Worm (Caenorhabditis elegans): ENCODE data around the gene ZK1010.4.

DNA sequence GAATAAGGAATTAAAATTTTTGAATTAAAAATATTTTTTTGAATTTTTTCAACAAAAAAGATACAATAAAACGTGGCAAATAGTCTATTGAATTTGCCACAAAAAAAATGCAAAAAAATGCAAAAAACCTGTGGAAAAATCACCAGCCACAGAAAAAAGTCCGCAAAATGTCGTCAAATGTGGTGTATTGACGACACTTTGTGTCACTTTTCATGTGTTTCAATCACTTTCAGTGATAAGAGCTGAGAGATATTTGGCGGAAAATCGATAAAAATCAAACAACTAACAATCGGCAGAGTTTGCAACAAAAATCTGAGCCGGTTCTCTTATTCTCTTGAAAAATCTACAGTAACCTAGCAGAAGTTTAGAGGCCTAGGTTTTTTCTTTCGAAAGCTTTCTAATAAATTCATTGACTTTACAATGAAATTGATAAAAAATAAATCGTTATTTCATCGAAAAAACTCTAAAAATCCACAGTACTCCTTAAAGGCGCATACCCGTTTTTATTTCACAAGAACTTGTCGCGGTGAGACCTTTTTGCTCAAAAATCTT is 9.0 kb upstream of the ZK1010.4 start:
- TF ChIP-seq lin-13 (GFP tag; optimal IDR thresholded peaks at IDR 0.05) = peak; percentile 6
- TF ChIP-seq nhr-237 (tag; optimal IDR thresholded peaks at IDR 0.05) = no peak
- TF ChIP-seq ztf-11 (tag; optimal IDR thresholded peaks at IDR 0.05) = no peak
- TF ChIP-seq fos-1 (tag; optimal IDR thresholded peaks at IDR 0.05) = peak; percentile 38
- TF ChIP-seq snpc-4 (tag; optimal IDR thresholded peaks at IDR 0.05) = no peak
- TF ChIP-seq nhr-6 (tag; optimal IDR thresholded peaks at IDR 0.05) = no peak
- no peak for TF ChIP-seq unc-62 (GFP tag; optimal IDR thresholded peaks at IDR 0.05)
- TF ChIP-seq unc-39 (tag; optimal IDR thresholded peaks at IDR 0.05) = no peak
- no peak for TF ChIP-seq nhr-12 (tag; optimal IDR thresholded peaks at IDR 0.05)
- no peak for TF ChIP-seq nhr-10 (tag; optimal IDR thresholded peaks at IDR 0.05)
- TF ChIP-seq lin-39 (tag; optimal IDR thresholded peaks at IDR 0.05) = no peak
- no peak for TF ChIP-seq ztf-4 (tag; optimal IDR thresholded peaks at IDR 0.05)
- TF ChIP-seq egl-27 (tag; optimal IDR thresholded peaks at IDR 0.05) = no peak
- no peak for TF ChIP-seq ama-1 (optimal IDR thresholded peaks at IDR 0.05)

All from whole organism, L2 larva.